Fruit fly (Drosophila melanogaster) whole organism, embryonic: ENCODE data around the gene Jupiter.

Source experiments
- Ada2b ChIP-seq: fragments of 200-800 bp; sonication (Bioruptor generic); IDR thresholded peaks from 2 replicates; pipeline ENCODE4 v1.3.6; 2022; ENCODE audit warnings: missing biosample characterization, missing genetic modification characterization
- Antp ChIP-seq: fragments of 200-800 bp; sonication (Bioruptor generic); optimal IDR thresholded peaks from 3 replicates; lab custom pipeline; 2016; ENCODE audit warnings: missing biosample characterization, missing genetic modification characterization
- C15 ChIP-seq: fragments of 200-800 bp; sonication (Bioruptor generic); IDR thresholded peaks from 3 replicates; pipeline ENCODE4 v1.3.6; 2022; ENCODE audit warnings: missing biosample characterization, missing genetic modification characterization
- CG10321 ChIP-seq: fragments of 200-800 bp; sonication (Bioruptor generic); IDR thresholded peaks from 2 replicates; pipeline ENCODE4 v1.3.6; 2022; ENCODE audit warnings: missing biosample characterization, missing genetic modification characterization
- CG10543 ChIP-seq: fragments of 200-800 bp; sonication (Bioruptor generic); optimal IDR thresholded peaks from 3 replicates; lab custom pipeline; 2017; ENCODE audit warnings: missing biosample characterization, mild to moderate bottlenecking, missing genetic modification characterization, moderate library complexity
- CG12769 ChIP-seq: fragments of 200-800 bp; sonication (Bioruptor generic); optimal IDR thresholded peaks from 2 replicates; lab custom pipeline; 2019; ENCODE audit warnings: missing biosample characterization, mild to moderate bottlenecking, missing genetic modification characterization, moderate library complexity
- CG14667 ChIP-seq: fragments of 200-800 bp; sonication (Bioruptor generic); IDR thresholded peaks from 2 replicates; pipeline ENCODE4 v1.3.6; 2022; ENCODE audit warnings: missing biosample characterization, missing genetic modification characterization
- CG15269 ChIP-seq: fragments of 200-800 bp; sonication (Bioruptor generic); optimal IDR thresholded peaks from 2 replicates; lab custom pipeline; 2018; ENCODE audit warnings: missing biosample characterization, mild to moderate bottlenecking, missing genetic modification characterization, moderate library complexity
- CG16863 ChIP-seq: fragments of 200-800 bp; sonication (Bioruptor generic); optimal IDR thresholded peaks from 3 replicates; lab custom pipeline; 2016; ENCODE audit warnings: missing biosample characterization, missing genetic modification characterization
- CG17361 ChIP-seq: fragments of 200-800 bp; sonication (Bioruptor generic); IDR thresholded peaks from 3 replicates; pipeline ENCODE4 v1.3.6; 2022; ENCODE audit warnings: missing biosample characterization, missing genetic modification characterization
- CG18262 ChIP-seq: fragments of 200-800 bp; optimal IDR thresholded peaks from 3 replicates; lab custom pipeline; 2019; ENCODE audit warnings: missing biosample characterization, mild to moderate bottlenecking, missing genetic modification characterization, moderate library complexity
- CG2875 ChIP-seq: fragments of 200-800 bp; sonication (Bioruptor generic); optimal IDR thresholded peaks from 2 replicates; lab custom pipeline; 2017; ENCODE audit warnings: missing biosample characterization, mild to moderate bottlenecking, missing genetic modification characterization, missing genetic modification reagents
- CG2889 ChIP-seq: fragments of 200-800 bp; sonication (Bioruptor generic); IDR thresholded peaks from 3 replicates; pipeline ENCODE4 v1.3.6; 2022; ENCODE audit warnings: missing biosample characterization, missing genetic modification characterization
- CG32772 ChIP-seq: fragments of 200-800 bp; sonication (Bioruptor generic); IDR thresholded peaks from 2 replicates; pipeline ENCODE4 v1.3.6; 2022; ENCODE audit warnings: missing biosample characterization, missing genetic modification characterization
- CG4707 ChIP-seq: fragments of 200-800 bp; sonication (Bioruptor generic); optimal IDR thresholded peaks from 2 replicates; lab custom pipeline; 2018; ENCODE audit warnings: missing biosample characterization, mild to moderate bottlenecking, missing genetic modification characterization, moderate library complexity
- CG4854 ChIP-seq: fragments of 200-800 bp; sonication (Bioruptor generic); optimal IDR thresholded peaks from 2 replicates; lab custom pipeline; 2016; ENCODE audit warnings: missing biosample characterization, missing genetic modification characterization, inconsistent platforms
- CG6791 ChIP-seq: fragments of 200-800 bp; sonication (Bioruptor generic); IDR thresholded peaks from 3 replicates; pipeline ENCODE4 v1.3.6; 2022; ENCODE audit warnings: missing biosample characterization, missing genetic modification characterization; ENCODE audit not compliant: partially characterized antibody
- CG7745 ChIP-seq: fragments of 200-800 bp; sonication (Bioruptor generic); optimal IDR thresholded peaks from 2 replicates; lab custom pipeline; 2018; ENCODE audit warnings: missing biosample characterization, mild to moderate bottlenecking, missing genetic modification characterization, moderate library complexity
- CG8944 ChIP-seq: fragments of 200-800 bp; sonication (Bioruptor generic); optimal IDR thresholded peaks from 3 replicates; lab custom pipeline; 2016; ENCODE audit warnings: missing biosample characterization, missing genetic modification characterization
- CG9876 ChIP-seq: fragments of 200-800 bp; sonication (Bioruptor generic); optimal IDR thresholded peaks from 2 replicates; lab custom pipeline; 2016; ENCODE audit warnings: missing biosample characterization, missing genetic modification characterization
- CoRest ChIP-seq: fragments of 200-800 bp; sonication (Bioruptor generic); optimal IDR thresholded peaks from 3 replicates; lab custom pipeline; 2018; ENCODE audit warnings: missing biosample characterization, mild to moderate bottlenecking, missing genetic modification characterization, moderate library complexity
- Deaf1 ChIP-seq: fragments of 200-800 bp; optimal IDR thresholded peaks from 3 replicates; lab custom pipeline; 2019; ENCODE audit warnings: missing biosample characterization, mild to moderate bottlenecking, missing genetic modification characterization, moderate library complexity
- Dp ChIP-seq: fragments of 200-800 bp; sonication (Bioruptor generic); optimal IDR thresholded peaks from 2 replicates; lab custom pipeline; 2018; ENCODE audit warnings: missing biosample characterization, mild to moderate bottlenecking, missing genetic modification characterization, moderate library complexity
- Dref ChIP-seq: fragments of 200-800 bp; sonication (Bioruptor generic); IDR thresholded peaks from 2 replicates; pipeline ENCODE4 v1.3.6; 2022; ENCODE audit warnings: missing biosample characterization, missing genetic modification characterization
- E2f1 ChIP-seq: fragments of 200-800 bp; sonication (Bioruptor generic); IDR thresholded peaks from 2 replicates; pipeline ENCODE4 v1.3.6; 2022; ENCODE audit warnings: missing biosample characterization, missing genetic modification characterization
- GATAe ChIP-seq: fragments of 200-800 bp; sonication (Bioruptor generic); conservative IDR thresholded peaks from 2 replicates; pipeline ENCODE4 v1.3.6; 2022; ENCODE audit warnings: missing biosample characterization, missing genetic modification characterization
- HLH3B ChIP-seq: fragments of 200-800 bp; sonication (Bioruptor generic); IDR thresholded peaks from 2 replicates; pipeline ENCODE4 v1.3.6; 2022; ENCODE audit warnings: missing biosample characterization, missing genetic modification characterization
- HLH4C ChIP-seq: fragments of 200-800 bp; sonication (Bioruptor generic); IDR thresholded peaks from 3 replicates; pipeline ENCODE4 v1.3.6; 2022; ENCODE audit warnings: missing biosample characterization, missing genetic modification characterization; ENCODE audit not compliant: partially characterized antibody
- Hr3 ChIP-seq: fragments of 200-800 bp; sonication (Bioruptor generic); optimal IDR thresholded peaks from 3 replicates; lab custom pipeline; 2016; ENCODE audit warnings: missing biosample characterization, missing genetic modification characterization
- Med ChIP-seq: fragments of 200-800 bp; sonication (Bioruptor generic); peaks from one replicate; lab custom pipeline; 2016; ENCODE audit warnings: missing biosample characterization, missing genetic modification characterization, mild to moderate bottlenecking, inconsistent platforms, moderate library complexity
- Meics ChIP-seq: fragments of 200-800 bp; sonication (Bioruptor generic); optimal IDR thresholded peaks from 2 replicates; lab custom pipeline; 2017; ENCODE audit warnings: missing biosample characterization, mild to moderate bottlenecking, missing genetic modification characterization
- Neu2 ChIP-seq: fragments of 200-800 bp; sonication (Bioruptor generic); optimal IDR thresholded peaks from 3 replicates; lab custom pipeline; 2016; ENCODE audit warnings: missing biosample characterization, missing genetic modification characterization, borderline replicate concordance
- Nf-YA ChIP-seq: fragments of 200-800 bp; sonication (Bioruptor generic); IDR thresholded peaks from 2 replicates; pipeline ENCODE4 v1.3.6; 2022; ENCODE audit warnings: missing biosample characterization, missing genetic modification characterization
- Xrp1 ChIP-seq: fragments of 200-800 bp; sonication (Bioruptor generic); IDR thresholded peaks from 2 replicates; pipeline ENCODE4 v1.3.6; 2022; ENCODE audit warnings: missing biosample characterization, missing genetic modification characterization
- ab ChIP-seq: fragments of 200-800 bp; sonication (Bioruptor generic); optimal IDR thresholded peaks from 2 replicates; lab custom pipeline; 2016; ENCODE audit warnings: missing biosample characterization, missing genetic modification characterization
- ase ChIP-seq: fragments of 200-800 bp; sonication (Bioruptor generic); IDR thresholded peaks from 3 replicates; pipeline ENCODE4 v1.3.6; 2022; ENCODE audit warnings: missing biosample characterization, missing genetic modification characterization
- bab2 ChIP-seq: fragments of 200-800 bp; sonication (Bioruptor generic); optimal IDR thresholded peaks from 2 replicates; lab custom pipeline; 2016; ENCODE audit warnings: missing biosample characterization, missing genetic modification characterization
- eve ChIP-seq, 2 experiments: fragments of >200 bp; optimal IDR thresholded peaks; 2 replicates each; lab custom pipeline; 2017; ENCODE audit warnings: missing biosample characterization in 2 of 2, missing genetic modification characterization in 2 of 2
- gsb-n ChIP-seq: fragments of 200-800 bp; sonication (Bioruptor generic); optimal IDR thresholded peaks from 3 replicates; lab custom pipeline; 2018; ENCODE audit warnings: missing biosample characterization, mild to moderate bottlenecking, missing genetic modification characterization
- jigr1 ChIP-seq: fragments of 200-800 bp; sonication (Bioruptor generic); IDR thresholded peaks from 3 replicates; pipeline ENCODE4 v1.3.6; 2022; ENCODE audit warnings: missing biosample characterization, missing genetic modification characterization
- lilli ChIP-seq: fragments of 200-800 bp; sonication (Bioruptor generic); optimal IDR thresholded peaks from 3 replicates; lab custom pipeline; 2016; ENCODE audit warnings: missing biosample characterization, missing genetic modification characterization
- lov ChIP-seq, 2 experiments: fragments of 200-800 bp in 1 of 2; fragments of >200 bp in 1 of 2; sonication (Bioruptor generic) in 1 of 2; IDR thresholded peaks in 1 of 2; optimal IDR thresholded peaks in 1 of 2; 2 replicates in 1 of 2; 3 replicates in 1 of 2; pipeline versions ENCODE4 v1.3.6 to Lab custom; 2017 to 2022; ENCODE audit warnings: missing biosample characterization in 1 of 2, missing genetic modification characterization in 1 of 2
- nom ChIP-seq: fragments of 200-800 bp; sonication (Bioruptor generic); optimal IDR thresholded peaks from 2 replicates; lab custom pipeline; 2017; ENCODE audit warnings: missing biosample characterization, missing genetic modification characterization, mild to moderate bottlenecking, moderate library complexity, missing genetic modification reagents
- pho ChIP-seq: fragments of 200-800 bp; sonication (Bioruptor generic); optimal IDR thresholded peaks from 2 replicates; lab custom pipeline; 2016; ENCODE audit warnings: missing biosample characterization, missing genetic modification characterization
- prd ChIP-seq, 3 experiments: fragments of >200 bp in 2 of 3; fragments of 200-800 bp in 1 of 3; sonication (Bioruptor generic) in 1 of 3; optimal IDR thresholded peaks in 2 of 3; IDR thresholded peaks in 1 of 3; 2 replicates in 2 of 3; 3 replicates in 1 of 3; pipeline versions ENCODE4 v1.3.6 to Lab custom; 2017 to 2022; ENCODE audit warnings: missing biosample characterization in 1 of 3, missing genetic modification characterization in 1 of 3
- sna ChIP-seq: fragments of 200-800 bp; sonication (Bioruptor generic); IDR thresholded peaks from 2 replicates; pipeline ENCODE4 v1.3.6; 2022; ENCODE audit warnings: missing biosample characterization, missing genetic modification characterization; ENCODE audit not compliant: partially characterized antibody
- so ChIP-seq: fragments of 200-800 bp; sonication (Bioruptor generic); IDR thresholded peaks from 3 replicates; pipeline ENCODE4 v1.3.6; 2022; ENCODE audit warnings: missing biosample characterization, missing genetic modification characterization
- unc-4 ChIP-seq: fragments of 200-800 bp; sonication (Bioruptor generic); IDR thresholded peaks from 2 replicates; pipeline ENCODE4 v1.3.6; 2022; ENCODE audit warnings: missing biosample characterization, missing genetic modification characterization; ENCODE audit not compliant: partially characterized antibody
- yki ChIP-seq: fragments of >200 bp; optimal IDR thresholded peaks from 3 replicates; lab custom pipeline; 2018
- zen2 ChIP-seq: fragments of 200-800 bp; sonication (Bioruptor generic); IDR thresholded peaks from 3 replicates; pipeline ENCODE4 v1.3.6; 2022; ENCODE audit warnings: missing biosample characterization, missing genetic modification characterization; ENCODE audit not compliant: partially characterized antibody

The Jupiter gene

DNA sequence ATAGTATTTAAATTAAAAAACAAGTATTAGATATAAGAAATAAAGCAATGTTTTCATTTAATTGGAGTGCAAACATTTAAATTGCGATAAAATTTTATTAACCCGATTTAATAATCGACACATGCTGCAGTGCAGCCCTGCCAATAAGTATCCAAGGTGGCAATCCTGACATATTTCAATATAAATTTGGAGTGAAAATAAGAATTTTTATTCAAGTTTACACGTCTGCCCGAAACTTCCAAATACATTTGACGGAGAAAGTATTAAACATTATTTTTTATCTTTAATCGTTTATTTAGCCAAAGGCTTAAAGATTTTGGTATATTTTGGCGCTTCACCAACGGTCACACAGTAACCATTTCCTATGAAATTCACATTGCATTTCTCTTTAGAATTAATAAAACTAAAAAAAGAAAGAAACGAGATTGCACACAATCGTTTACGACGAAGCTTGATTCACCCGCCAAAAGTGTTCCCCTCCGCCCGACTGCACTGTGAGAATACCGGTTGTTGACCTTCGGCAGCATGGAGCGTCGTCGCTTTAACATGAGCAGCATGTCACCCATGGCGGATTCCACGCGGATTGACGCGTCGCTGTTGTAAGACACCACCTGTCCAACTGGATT, 8.8 kb upstream of the Jupiter start, which contains the start of gene CG14712 (continued):
- TF ChIP-seq CG15269 (tag; lab: Kevin White, UChicago): no peak
- TF ChIP-seq CG17361 (GFP tag; lab: Robert Waterston, UW): no peak
- TF ChIP-seq Hr3 (GFP tag; lab: Kevin White, UChicago): no peak
- peak; percentile 67 for TF ChIP-seq sna
- TF ChIP-seq CG7745 (tag; lab: Kevin White, UChicago): no peak
- TF ChIP-seq Meics: no peak
- TF ChIP-seq nom (GFP tag; lab: Kevin White, UChicago): no peak
- no peak for TF ChIP-seq CG16863 (GFP tag; lab: Kevin White, UChicago)
- TF ChIP-seq GATAe (GFP tag; lab: Robert Waterston, UW): no peak
- no peak for TF ChIP-seq CG12769 (tag; lab: Kevin White, UChicago)
- TF ChIP-seq CG2889 (GFP tag; lab: Robert Waterston, UW): no peak
- TF ChIP-seq lilli: peak; percentile 67
- TF ChIP-seq CG8944: no peak
- no peak for TF ChIP-seq CG2875 (GFP tag; lab: Kevin White, UChicago)
- TF ChIP-seq CG32772 (GFP tag; lab: Robert Waterston, UW): no peak
- no peak for TF ChIP-seq zen2 (GFP tag; lab: Robert Waterston, UW)
- no peak for TF ChIP-seq CG10321 (GFP tag; lab: Robert Waterston, UW)
- TF ChIP-seq CG4854 (GFP tag; lab: Kevin White, UChicago): no peak
- no peak for TF ChIP-seq CG4707 (GFP tag; lab: Kevin White, UChicago)
- TF ChIP-seq Antp (GFP tag; lab: Kevin White, UChicago): no peak
- no peak for TF ChIP-seq prd (optimal IDR thresholded peaks at IDR 0.05; lab: Kevin White, UChicago)
- TF ChIP-seq prd (GFP tag; IDR thresholded peaks at IDR 0.05; lab: Robert Waterston, UW): no peak
- TF ChIP-seq CG18262 (tag; lab: Kevin White, UChicago): no peak
- no peak for TF ChIP-seq ab (GFP tag; lab: Kevin White, UChicago)
- TF ChIP-seq gsb-n: no peak
- peak; percentile 24 for TF ChIP-seq pho (GFP tag; lab: Kevin White, UChicago)
- no peak for TF ChIP-seq yki
- TF ChIP-seq Dp (GFP tag; lab: Kevin White, UChicago): peak; percentile 97
- no peak for TF ChIP-seq lov (optimal IDR thresholded peaks at IDR 0.05; lab: Kevin White, UChicago)
- TF ChIP-seq lov (GFP tag; IDR thresholded peaks at IDR 0.05; lab: Robert Waterston, UW): no peak
- no peak for TF ChIP-seq bab2
- no peak for TF ChIP-seq ase (GFP tag; lab: Robert Waterston, UW)
- TF ChIP-seq Deaf1 (tag; lab: Kevin White, UChicago): no peak
- TF ChIP-seq HLH4C (GFP tag; lab: Robert Waterston, UW): peak; percentile 80
- TF ChIP-seq CG6791 (GFP tag; lab: Robert Waterston, UW): 0 out of 3 replicates have a peak, but pooled peaks have one; percentile 40
- TF ChIP-seq CG10543 (GFP tag; lab: Kevin White, UChicago): peak; percentile 10
- no peak for TF ChIP-seq CG14667 (GFP tag; lab: Robert Waterston, UW)
- no peak for TF ChIP-seq Nf-YA (GFP tag; lab: Robert Waterston, UW)
- no peak for TF ChIP-seq Neu2 (GFP tag; lab: Kevin White, UChicago)
- TF ChIP-seq CG9876 (GFP tag; lab: Kevin White, UChicago): no peak
- TF ChIP-seq Med (GFP tag; lab: Kevin White, UChicago): peak; percentile 79
- no peak for TF ChIP-seq CoRest (tag; lab: Kevin White, UChicago)
- TF ChIP-seq Xrp1 (GFP tag; lab: Robert Waterston, UW): no peak
- TF ChIP-seq HLH3B (GFP tag; lab: Robert Waterston, UW): no peak
- TF ChIP-seq so (GFP tag; lab: Robert Waterston, UW): no peak
- peak; percentile 90 for TF ChIP-seq Dref (GFP tag; lab: Robert Waterston, UW)
- peak; percentile 70 for TF ChIP-seq unc-4 (GFP tag; lab: Robert Waterston, UW)
- no peak for TF ChIP-seq jigr1 (GFP tag; lab: Robert Waterston, UW)
- TF ChIP-seq C15: no peak
- TF ChIP-seq Ada2b (GFP tag; lab: Robert Waterston, UW): no peak
- no peak for TF ChIP-seq E2f1 (GFP tag; lab: Robert Waterston, UW)
- no peak for TF ChIP-seq eve (GFP tag; optimal IDR thresholded peaks at IDR 0.05; lab: Kevin White, UChicago)
